Fruit fly (Drosophila melanogaster) whole organism, pupa: Measurements from ENCODE around the gene CG32189.

Experiments used
- CG10348 ChIP-seq: fragments of 200-800 bp; sonication (Bioruptor generic); IDR thresholded peaks from 2 replicates; pipeline ENCODE4 v1.3.6; 2022; ENCODE audit warnings: missing biosample characterization, missing genetic modification characterization
- CG12605 ChIP-seq: fragments of 200-800 bp; sonication (Bioruptor generic); IDR thresholded peaks from 2 replicates; pipeline ENCODE4 v1.3.6; 2022; ENCODE audit warnings: missing biosample characterization, missing genetic modification characterization
- CG14655 ChIP-seq: fragments of 200-800 bp; sonication (Bioruptor generic); optimal IDR thresholded peaks from 3 replicates; lab custom pipeline; 2017; ENCODE audit warnings: mild to moderate bottlenecking, missing biosample characterization, missing genetic modification reagents, missing genetic modification characterization
- CG34367 ChIP-seq: fragments of 200-800 bp; sonication (Bioruptor generic); optimal IDR thresholded peaks from 2 replicates; lab custom pipeline; 2018; ENCODE audit warnings: missing biosample characterization, mild to moderate bottlenecking, missing genetic modification characterization
- CG8159 ChIP-seq: fragments of 200-800 bp; sonication (Bioruptor generic); optimal IDR thresholded peaks from 3 replicates; lab custom pipeline; 2018; ENCODE audit warnings: missing biosample characterization, mild to moderate bottlenecking, missing genetic modification characterization, moderate library complexity
- CG8301 ChIP-seq: fragments of 200-800 bp; sonication (Bioruptor generic); optimal IDR thresholded peaks from 2 replicates; lab custom pipeline; 2018; ENCODE audit warnings: missing biosample characterization, mild to moderate bottlenecking, missing genetic modification characterization
- CG9948 ChIP-seq: fragments of 200-800 bp; sonication (Bioruptor generic); optimal IDR thresholded peaks from 2 replicates; lab custom pipeline; 2018; ENCODE audit warnings: missing biosample characterization, mild to moderate bottlenecking, missing genetic modification characterization, moderate library complexity
- EcR ChIP-seq: fragments of 200-800 bp; sonication (Bioruptor generic); optimal IDR thresholded peaks from 3 replicates; lab custom pipeline; 2019; ENCODE audit warnings: missing biosample characterization, missing genetic modification characterization, mild to moderate bottlenecking, moderate library complexity, missing genetic modification reagents
- Pif1A ChIP-seq: fragments of 200-800 bp; sonication (Bioruptor generic); optimal IDR thresholded peaks from 3 replicates; lab custom pipeline; 2016; ENCODE audit warnings: missing biosample characterization, missing genetic modification characterization
- Pif1B ChIP-seq: fragments of 200-800 bp; sonication (Bioruptor generic); optimal IDR thresholded peaks from 3 replicates; lab custom pipeline; 2016; ENCODE audit warnings: missing biosample characterization, missing genetic modification characterization
- gl ChIP-seq: fragments of 200-800 bp; sonication (Bioruptor generic); optimal IDR thresholded peaks from 2 replicates; lab custom pipeline; 2018; ENCODE audit warnings: missing biosample characterization, mild to moderate bottlenecking, missing genetic modification characterization
- rn ChIP-seq: fragments of 200-800 bp; sonication (Bioruptor generic); IDR thresholded peaks from 2 replicates; pipeline ENCODE4 v1.3.6; 2022; ENCODE audit warnings: missing biosample characterization, missing genetic modification characterization

CG32189 gene

DNA sequence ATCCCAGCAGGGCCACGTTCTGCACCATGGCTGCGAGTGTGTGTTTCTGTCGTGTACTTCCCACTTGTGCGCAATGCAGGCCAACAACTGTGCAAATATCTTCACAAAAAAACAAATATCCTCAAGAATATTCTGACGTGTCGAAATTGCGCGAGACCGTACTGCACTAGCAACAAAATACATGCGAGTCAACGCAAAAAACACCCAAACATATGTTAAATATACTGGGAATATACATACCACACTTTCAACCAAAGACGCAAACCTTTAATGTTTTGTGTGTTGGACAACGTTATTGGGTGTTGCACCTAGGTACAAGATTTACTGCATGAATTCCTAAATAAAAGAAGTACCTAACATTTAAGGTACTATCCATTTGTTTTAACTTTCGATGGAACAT lies 32.9 kb downstream of the CG32189 start, which contains the start of gene NUCB1:
Gene NUCB1 (minus strand): TSS at position 173 of the 400 bp plus-strand sequence.
- TF ChIP-seq CG10348 (GFP tag; lab: Robert Waterston, UW) (no peak), CG12605 (GFP tag; lab: Robert Waterston, UW) (no peak), CG34367 (no peak), CG8301 (tag; lab: Kevin White, UChicago) (no peak), Pif1A (no peak), EcR (GFP tag; lab: Kevin White, UChicago) (no peak)

DNA sequence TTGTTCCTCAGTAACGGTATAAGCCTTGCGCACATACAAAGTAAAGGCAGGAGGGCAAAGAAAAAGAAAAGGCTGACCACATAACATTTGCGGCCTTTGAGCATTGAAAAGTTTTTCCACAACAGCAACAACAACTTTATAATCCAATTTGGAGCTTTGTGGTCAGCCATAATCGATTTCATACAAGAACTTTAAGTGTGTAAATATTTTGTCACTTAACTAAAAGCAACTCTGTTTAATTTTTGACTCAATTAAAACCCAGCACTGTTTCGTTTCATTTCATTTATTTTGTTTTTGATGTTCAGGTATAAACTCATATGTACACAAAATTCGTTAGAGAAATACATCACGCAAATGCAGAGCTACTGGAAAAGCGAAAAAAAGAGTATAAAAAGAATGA lies 37.5 kb downstream of the CG32189 start, which contains the start of gene CG42816:
Gene CG42816 (minus strand): TSS at position 101 of the 400 bp plus-strand sequence.
- no peak for TF ChIP-seq Pif1B

DNA sequence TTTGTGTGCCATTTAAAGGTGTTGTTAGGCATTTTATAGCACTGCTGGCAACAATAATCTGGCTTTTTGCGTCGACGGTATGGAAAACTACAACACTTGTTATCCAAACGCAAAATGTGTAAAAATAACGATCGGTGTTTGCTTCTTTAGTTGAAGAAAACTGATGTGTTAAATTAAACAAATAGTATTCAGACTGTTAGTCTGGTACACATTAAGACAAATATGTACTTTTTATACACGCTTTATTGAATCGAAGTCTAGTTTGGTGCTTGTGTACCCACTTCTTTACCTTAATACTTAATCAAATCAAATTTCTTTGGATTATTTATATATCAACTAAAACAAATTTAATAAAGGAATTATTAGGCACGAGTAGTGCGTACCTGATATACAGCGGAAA lies 43.5 kb downstream of the CG32189 start:
- TF ChIP-seq rn (GFP tag; lab: Robert Waterston, UW): no peak
- TF ChIP-seq gl (tag; lab: Kevin White, UChicago): no peak
- TF ChIP-seq CG14655 (GFP tag; lab: Kevin White, UChicago): no peak
- no peak for TF ChIP-seq CG12605 (GFP tag; lab: Robert Waterston, UW)
- TF ChIP-seq CG9948 (tag; lab: Kevin White, UChicago): no peak

DNA sequence AAGACGTTTGTCGTGTGGAACGTTAAGA lies 43.7 kb downstream of the CG32189 start, which contains the start of gene CG42815:
Gene CG42815 (minus strand): TSS at position 20 of the 28 bp plus-strand sequence.
- TF ChIP-seq CG14655 (GFP tag; lab: Kevin White, UChicago) (no peak), Pif1B (no peak)

DNA sequence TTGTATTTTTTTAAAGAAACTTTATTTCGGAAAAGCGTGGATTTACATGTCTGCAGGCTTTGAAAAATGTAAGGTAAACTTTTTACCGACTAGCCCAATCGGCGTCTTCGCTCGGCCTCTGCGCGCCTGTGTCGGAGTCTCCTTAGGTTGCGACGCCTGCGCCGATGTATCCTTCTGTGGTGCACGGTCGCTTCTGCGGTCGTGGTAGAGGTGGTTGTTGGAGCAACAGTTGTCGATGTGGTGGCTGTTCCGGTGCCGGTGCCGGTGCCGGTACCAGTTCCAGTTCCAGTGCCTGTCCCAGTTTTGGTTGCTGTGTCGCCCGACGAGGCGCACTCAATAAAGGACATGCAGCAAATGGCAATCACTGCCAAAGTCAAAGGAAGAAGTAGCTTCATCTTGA lies 43.9 kb downstream of the CG32189 start:
- TF ChIP-seq CG9948 (tag; lab: Kevin White, UChicago) (no peak), CG8159 (no peak), gl (tag; lab: Kevin White, UChicago) (no peak), Pif1B (no peak)
